Fruit fly (Drosophila melanogaster) whole organism, embryonic: ENCODE measurements around the gene PAN3.

Experiments
- ATbp ChIP-seq: fragments of 200-800 bp; sonication (Bioruptor generic); optimal IDR thresholded peaks from 2 replicates; lab custom pipeline; 2017; ENCODE audit warnings: missing biosample characterization, mild to moderate bottlenecking, missing genetic modification characterization, missing genetic modification reagents
- CG12769 ChIP-seq: fragments of 200-800 bp; sonication (Bioruptor generic); optimal IDR thresholded peaks from 2 replicates; lab custom pipeline; 2019; ENCODE audit warnings: missing biosample characterization, mild to moderate bottlenecking, missing genetic modification characterization, moderate library complexity
- CG1603 ChIP-seq: fragments of 200-800 bp; sonication (Bioruptor generic); optimal IDR thresholded peaks from 2 replicates; lab custom pipeline; 2019; ENCODE audit warnings: missing biosample characterization, mild to moderate bottlenecking, missing genetic modification characterization, moderate library complexity
- CG2678 ChIP-seq: fragments of 200-800 bp; sonication (Bioruptor generic); optimal IDR thresholded peaks from 3 replicates; lab custom pipeline; 2019; ENCODE audit warnings: missing biosample characterization, mild to moderate bottlenecking, missing genetic modification characterization, moderate library complexity
- CG3065 ChIP-seq: fragments of 200-800 bp; sonication (Bioruptor generic); optimal IDR thresholded peaks from 2 replicates; lab custom pipeline; 2016; ENCODE audit warnings: missing biosample characterization, missing genetic modification characterization
- CG5245 ChIP-seq: fragments of 200-800 bp; sonication (Bioruptor generic); optimal IDR thresholded peaks from 3 replicates; lab custom pipeline; 2016; ENCODE audit warnings: missing biosample characterization, missing genetic modification characterization
- CG8944 ChIP-seq: fragments of 200-800 bp; sonication (Bioruptor generic); optimal IDR thresholded peaks from 3 replicates; lab custom pipeline; 2016; ENCODE audit warnings: missing biosample characterization, missing genetic modification characterization
- Camta ChIP-seq: fragments of 200-800 bp; sonication (Bioruptor generic); optimal IDR thresholded peaks from 2 replicates; lab custom pipeline; 2016; ENCODE audit warnings: missing biosample characterization, missing genetic modification characterization
- Eip74EF ChIP-seq, 2 experiments: fragments of 200-800 bp in 1 of 2; fragments of >200 bp in 1 of 2; sonication (Bioruptor generic) in 1 of 2; optimal IDR thresholded peaks; 2 replicates each; lab custom pipeline; 2017 to 2019; ENCODE audit warnings: missing biosample characterization in 2 of 2, missing genetic modification characterization in 2 of 2, mild to moderate bottlenecking in 1 of 2, moderate library complexity in 1 of 2
- Hr78 ChIP-seq, 2 experiments: fragments of 200-800 bp in 1 of 2; fragments of >200 bp in 1 of 2; sonication (Bioruptor generic) in 1 of 2; optimal IDR thresholded peaks; 2 replicates each; lab custom pipeline; 2017 to 2019; ENCODE audit warnings: missing biosample characterization in 2 of 2, missing genetic modification characterization in 2 of 2, mild to moderate bottlenecking in 1 of 2, moderate library complexity in 1 of 2
- Lim3 ChIP-seq: fragments of 200-800 bp; sonication (Bioruptor generic); IDR thresholded peaks from 2 replicates; pipeline ENCODE4 v1.3.6; 2022; ENCODE audit warnings: missing biosample characterization, missing genetic modification characterization
- Lpt ChIP-seq: fragments of >200 bp; optimal IDR thresholded peaks from 2 replicates; lab custom pipeline; 2018; ENCODE audit warnings: missing biosample characterization, missing genetic modification characterization
- MTF-1 ChIP-seq: fragments of 200-800 bp; sonication (Bioruptor generic); optimal IDR thresholded peaks from 2 replicates; lab custom pipeline; 2018; ENCODE audit warnings: missing biosample characterization, mild to moderate bottlenecking, missing genetic modification characterization, borderline replicate concordance
- Med ChIP-seq: fragments of 200-800 bp; sonication (Bioruptor generic); peaks from one replicate; lab custom pipeline; 2016; ENCODE audit warnings: missing biosample characterization, missing genetic modification characterization, mild to moderate bottlenecking, inconsistent platforms, moderate library complexity
- Mes4 ChIP-seq: fragments of 200-800 bp; sonication (Bioruptor generic); optimal IDR thresholded peaks from 2 replicates; lab custom pipeline; 2016; ENCODE audit warnings: missing biosample characterization, missing genetic modification characterization
- Opbp ChIP-seq: fragments of 200-800 bp; sonication (Bioruptor generic); IDR thresholded peaks from 3 replicates; pipeline ENCODE4 v1.3.6; 2022; ENCODE audit warnings: missing biosample characterization, missing genetic modification characterization; ENCODE audit not compliant: partially characterized antibody
- Optix ChIP-seq: fragments of 200-800 bp; sonication (Bioruptor generic); IDR thresholded peaks from 3 replicates; pipeline ENCODE4 v1.3.6; 2022; ENCODE audit warnings: missing biosample characterization, missing genetic modification characterization
- Pdp1 ChIP-seq, 2 experiments: fragments of 200-800 bp; sonication (Bioruptor generic); optimal IDR thresholded peaks; 3 replicates each; lab custom pipeline; 2016; ENCODE audit warnings: missing biosample characterization in 2 of 2, missing genetic modification characterization in 2 of 2, mild to moderate bottlenecking in 1 of 2, moderate library complexity in 1 of 2
- Rfx ChIP-seq: fragments of 200-800 bp; sonication (Bioruptor generic); IDR thresholded peaks from 2 replicates; pipeline ENCODE4 v1.3.6; 2022; ENCODE audit warnings: missing biosample characterization, missing genetic modification characterization
- Sox102F ChIP-seq: fragments of 200-800 bp; sonication (Bioruptor generic); optimal IDR thresholded peaks from 2 replicates; lab custom pipeline; 2018; ENCODE audit warnings: missing biosample characterization, mild to moderate bottlenecking, missing genetic modification characterization, moderate library complexity
- Vsx1 ChIP-seq: fragments of 200-800 bp; sonication (Bioruptor generic); optimal IDR thresholded peaks from 2 replicates; lab custom pipeline; 2017; ENCODE audit warnings: missing biosample characterization, mild to moderate bottlenecking, missing genetic modification characterization, missing genetic modification reagents
- ap ChIP-seq: fragments of 200-800 bp; sonication (Bioruptor generic); IDR thresholded peaks from 2 replicates; pipeline ENCODE4 v1.3.6; 2022; ENCODE audit warnings: missing biosample characterization, missing genetic modification characterization
- ato ChIP-seq: fragments of 200-800 bp; sonication (Bioruptor generic); IDR thresholded peaks from 2 replicates; pipeline ENCODE4 v1.3.6; 2022; ENCODE audit warnings: missing biosample characterization, missing genetic modification characterization; ENCODE audit not compliant: partially characterized antibody
- chinmo ChIP-seq: fragments of 200-800 bp; sonication (Bioruptor generic); IDR thresholded peaks from 4 replicates; pipeline ENCODE4 v1.3.6; 2022; ENCODE audit warnings: missing biosample characterization, missing genetic modification characterization; ENCODE audit not compliant: partially characterized antibody
- crol ChIP-seq: fragments of 200-800 bp; sonication (Bioruptor generic); IDR thresholded peaks from 2 replicates; pipeline ENCODE4 v1.3.6; 2022; ENCODE audit warnings: missing biosample characterization, missing genetic modification characterization
- fd102C ChIP-seq: fragments of 200-800 bp; sonication (Bioruptor generic); optimal IDR thresholded peaks from 2 replicates; lab custom pipeline; 2018; ENCODE audit warnings: missing biosample characterization, mild to moderate bottlenecking, missing genetic modification characterization, moderate library complexity
- gcm2 ChIP-seq: fragments of 200-800 bp; sonication (Bioruptor generic); optimal IDR thresholded peaks from 2 replicates; lab custom pipeline; 2016; ENCODE audit warnings: missing biosample characterization, missing genetic modification characterization
- hkb ChIP-seq, 2 experiments: fragments of 200-800 bp in 1 of 2; fragments of >200 bp in 1 of 2; sonication (Bioruptor generic) in 1 of 2; IDR thresholded peaks in 1 of 2; optimal IDR thresholded peaks in 1 of 2; 2 replicates each; pipeline versions ENCODE4 v1.3.6 to Lab custom; 2017 to 2022; ENCODE audit warnings: missing biosample characterization in 1 of 2, missing genetic modification characterization in 1 of 2
- kay ChIP-seq: fragments of 200-800 bp; sonication (Bioruptor generic); optimal IDR thresholded peaks from 2 replicates; lab custom pipeline; 2016; ENCODE audit warnings: missing biosample characterization, missing genetic modification characterization
- kni ChIP-seq: fragments of 200-800 bp; sonication (Bioruptor generic); optimal IDR thresholded peaks from 3 replicates; lab custom pipeline; 2017; ENCODE audit warnings: mild to moderate bottlenecking, missing biosample characterization, missing genetic modification reagents, missing genetic modification characterization
- nom ChIP-seq: fragments of 200-800 bp; sonication (Bioruptor generic); optimal IDR thresholded peaks from 2 replicates; lab custom pipeline; 2017; ENCODE audit warnings: missing biosample characterization, missing genetic modification characterization, mild to moderate bottlenecking, moderate library complexity, missing genetic modification reagents
- onecut ChIP-seq: fragments of 200-800 bp; sonication (Bioruptor generic); IDR thresholded peaks from 2 replicates; pipeline ENCODE4 v1.3.6; 2022; ENCODE audit warnings: missing biosample characterization, missing genetic modification characterization
- peb ChIP-seq: fragments of 200-800 bp; sonication (Bioruptor generic); IDR thresholded peaks from 2 replicates; pipeline ENCODE4 v1.3.6; 2022; ENCODE audit warnings: missing biosample characterization, missing genetic modification characterization
- sd ChIP-seq: fragments of 200-800 bp; sonication (Bioruptor generic); optimal IDR thresholded peaks from 3 replicates; lab custom pipeline; 2018; ENCODE audit warnings: missing biosample characterization, mild to moderate bottlenecking, missing genetic modification characterization, moderate library complexity
- sens ChIP-seq: fragments of 200-800 bp; sonication (Bioruptor generic); peaks from one replicate; lab custom pipeline; 2016; ENCODE audit warnings: missing biosample characterization, missing genetic modification characterization
- sna ChIP-seq: fragments of 200-800 bp; sonication (Bioruptor generic); IDR thresholded peaks from 2 replicates; pipeline ENCODE4 v1.3.6; 2022; ENCODE audit warnings: missing biosample characterization, missing genetic modification characterization; ENCODE audit not compliant: partially characterized antibody
- so ChIP-seq: fragments of 200-800 bp; sonication (Bioruptor generic); IDR thresholded peaks from 3 replicates; pipeline ENCODE4 v1.3.6; 2022; ENCODE audit warnings: missing biosample characterization, missing genetic modification characterization
- sob ChIP-seq: fragments of 200-800 bp; sonication (Bioruptor generic); IDR thresholded peaks from 2 replicates; pipeline ENCODE4 v1.3.6; 2022; ENCODE audit warnings: missing biosample characterization, missing genetic modification characterization
- sr ChIP-seq: fragments of 200-800 bp; sonication (Bioruptor generic); IDR thresholded peaks from 3 replicates; pipeline ENCODE4 v1.3.6; 2022; ENCODE audit warnings: missing biosample characterization, missing genetic modification characterization

The PAN3 gene

DNA sequence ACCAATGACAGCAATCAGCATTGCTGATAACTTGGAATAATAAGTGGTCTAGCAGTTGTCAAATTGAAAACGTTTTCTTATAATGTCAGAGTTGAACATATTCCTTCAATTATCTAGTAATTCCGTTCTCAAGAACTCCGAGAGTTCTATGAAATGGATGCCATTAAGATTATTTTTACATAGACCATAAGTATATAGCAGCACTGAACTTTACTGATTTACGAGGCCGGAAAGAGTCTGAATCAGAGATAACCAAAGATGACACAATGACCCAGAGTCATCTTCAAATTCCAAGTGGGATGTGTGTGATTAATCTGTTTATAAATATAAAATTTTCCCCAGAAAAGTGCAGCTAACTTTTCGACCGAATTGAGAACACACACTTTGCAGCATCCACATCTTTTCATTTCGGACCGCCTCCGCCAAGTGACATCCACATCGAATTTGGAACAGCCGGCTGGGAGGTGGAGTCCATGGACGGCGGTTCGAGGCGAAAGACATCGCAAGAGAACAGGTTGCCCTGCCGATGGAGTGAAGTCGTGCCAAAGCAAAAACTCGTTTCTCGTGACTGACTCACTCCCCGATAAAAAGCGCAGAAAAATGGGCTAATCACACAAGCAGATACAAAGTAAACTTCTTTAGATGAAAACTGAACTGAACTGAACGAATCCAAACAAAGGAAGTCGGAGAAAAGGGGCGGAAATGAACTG is 54.2 kb downstream of the PAN3 start:
- TF ChIP-seq CG1603 (tag; lab: Kevin White, UChicago) (no peak), sd (tag; lab: Kevin White, UChicago) (peak; percentile 19), CG8944 (GFP tag; lab: Kevin White, UChicago) (no peak), ap (GFP tag; lab: Robert Waterston, UW) (no peak), ato (GFP tag; lab: Robert Waterston, UW) (no peak), sens (GFP tag; lab: Kevin White, UChicago) (peak; percentile 51), ATbp (GFP tag; lab: Kevin White, UChicago) (peak; percentile 5), so (GFP tag; lab: Robert Waterston, UW) (0 out of 3 replicates have a peak, but pooled peaks have one; percentile 40), Eip74EF (GFP tag; optimal IDR thresholded peaks at IDR 0.05; lab: Kevin White, UChicago) (no peak), gcm2 (no peak), hkb (optimal IDR thresholded peaks at IDR 0.05; lab: Kevin White, UChicago) (no peak), hkb (GFP tag; IDR thresholded peaks at IDR 0.05; lab: Robert Waterston, UW) (0 out of 2 replicates have a peak, but pooled peaks have one; percentile 15), Camta (GFP tag; lab: Kevin White, UChicago) (no peak), Mes4 (no peak), Lpt (GFP tag; lab: Kevin White, UChicago) (no peak), sr (GFP tag; lab: Robert Waterston, UW) (0 out of 3 replicates have a peak, but pooled peaks have one; percentile 32), Rfx (0 out of 2 replicates have a peak, but pooled peaks have one; percentile 19), CG3065 (GFP tag; lab: Kevin White, UChicago) (no peak), chinmo (peak; percentile 83; the same call in 2 of the 4 replicates), Hr78 (GFP tag; optimal IDR thresholded peaks at IDR 0.05; lab: Kevin White, UChicago) (peak in 1 of 2 experiments; percentile 41), Optix (GFP tag; lab: Robert Waterston, UW) (no peak), nom (GFP tag; lab: Kevin White, UChicago) (no peak), kni (GFP tag; lab: Kevin White, UChicago) (peak; percentile 3), MTF-1 (GFP tag; lab: Kevin White, UChicago) (no peak), CG5245 (GFP tag; lab: Kevin White, UChicago) (no peak), Opbp (GFP tag; lab: Robert Waterston, UW) (no peak), CG12769 (tag; lab: Kevin White, UChicago) (peak; percentile 54), Vsx1 (GFP tag; lab: Kevin White, UChicago) (peak; percentile 37), kay (GFP tag; lab: Kevin White, UChicago) (no peak), crol (no peak), Lim3 (no peak), onecut (GFP tag; lab: Robert Waterston, UW) (no peak), sob (GFP tag; lab: Robert Waterston, UW) (no peak), sna (GFP tag; lab: Robert Waterston, UW) (0 out of 2 replicates have a peak, but pooled peaks have one; percentile 18), peb (GFP tag; lab: Robert Waterston, UW) (no peak)

DNA sequence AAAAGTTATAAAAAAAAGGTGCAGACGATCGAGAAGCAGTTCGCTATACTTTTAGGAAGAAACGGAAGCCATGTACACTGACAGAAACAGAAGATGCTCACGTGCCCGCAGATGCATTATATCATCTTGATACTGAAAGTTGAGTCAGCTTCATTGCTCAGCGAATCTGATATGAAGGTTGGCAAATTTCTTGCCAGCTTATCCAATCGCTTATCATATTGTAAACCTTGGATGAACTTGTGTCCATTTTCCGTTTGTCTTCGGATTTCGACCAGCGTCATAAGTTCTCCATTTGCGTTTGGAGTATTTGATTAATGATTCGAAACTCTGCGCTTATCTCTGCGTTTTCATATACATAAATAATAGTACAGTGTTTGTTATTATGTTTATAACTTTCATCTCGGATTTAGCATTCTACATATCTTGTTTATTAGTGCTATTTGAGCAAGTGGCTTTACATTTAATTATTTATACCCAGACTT is 54.8 kb downstream of the PAN3 start:
- TF ChIP-seq Med: peak; percentile 61
- no peak for TF ChIP-seq fd102C (GFP tag; lab: Kevin White, UChicago)
- TF ChIP-seq sens (GFP tag; lab: Kevin White, UChicago): peak; percentile 47
- TF ChIP-seq Pdp1 (GFP tag; optimal IDR thresholded peaks at IDR 0.05; lab: Kevin White, UChicago): peak in 1 of 2 experiments; percentile 39
- no peak for TF ChIP-seq CG2678 (tag; lab: Kevin White, UChicago)
- peak; percentile 3 for TF ChIP-seq Sox102F (GFP tag; lab: Kevin White, UChicago)
